Worm (Caenorhabditis elegans) whole organism, L4 larva: ENCODE results near the gene W03G11.3.

Source experiments
- Y105C5A.15 ChIP-seq: fragments of 200-800 bp; sonication (Bioruptor generic); IDR thresholded peaks from 2 replicates; pipeline ENCODE4 v1.3.6; 2022; ENCODE audit warnings: missing genetic modification characterization, missing compliant biosample characterization
- Y5F2A.4 ChIP-seq: fragments of 200-800 bp; sonication (Bioruptor generic); optimal IDR thresholded peaks from 2 replicates; lab custom pipeline; 2018; ENCODE audit warnings: mild to moderate bottlenecking, missing genetic modification characterization, missing compliant biosample characterization
- Y75B8A.6 ChIP-seq: fragments of 200-800 bp; sonication (Bioruptor generic); IDR thresholded peaks from 2 replicates; pipeline ENCODE4 v1.3.6; 2022; ENCODE audit warnings: missing genetic modification reagents, missing genetic modification characterization, missing compliant biosample characterization
- aha-1 ChIP-seq: fragments of 150-350 bp; peaks from one replicate; lab custom pipeline; 2014; ENCODE audit warnings: missing biosample characterization, missing genetic modification characterization
- ama-1 ChIP-seq: fragments of 150-350 bp; optimal IDR thresholded peaks from 2 replicates; lab custom pipeline; 2014; ENCODE audit warnings: inconsistent platforms, mixed read lengths
- arid-1 ChIP-seq: fragments of 200-800 bp; sonication (Bioruptor generic); conservative IDR thresholded peaks from 2 replicates; pipeline ENCODE4 v1.3.6; 2022; ENCODE audit warnings: missing genetic modification reagents, missing genetic modification characterization, missing compliant biosample characterization
- daf-19 ChIP-seq: fragments of 200-800 bp; sonication (Bioruptor generic); conservative IDR thresholded peaks from 2 replicates; pipeline ENCODE4 v1.3.6; 2022; ENCODE audit warnings: missing genetic modification characterization, missing compliant biosample characterization
- daf-8 ChIP-seq: fragments of 200-800 bp; sonication (Bioruptor generic); IDR thresholded peaks from 2 replicates; pipeline ENCODE4 v1.3.6; 2022; ENCODE audit warnings: missing genetic modification characterization, missing compliant biosample characterization
- fkh-10 ChIP-seq: fragments of 150-350 bp; optimal IDR thresholded peaks from 2 replicates; lab custom pipeline; 2014; ENCODE audit warnings: missing biosample characterization, missing genetic modification reagents, missing genetic modification characterization
- fos-1 ChIP-seq: fragments of 150-350 bp; optimal IDR thresholded peaks from 2 replicates; lab custom pipeline; 2014; ENCODE audit warnings: missing biosample characterization, missing genetic modification characterization
- hlh-11 ChIP-seq: fragments of 200-800 bp; sonication (Bioruptor generic); optimal IDR thresholded peaks from 2 replicates; lab custom pipeline; 2018; ENCODE audit warnings: mild to moderate bottlenecking, missing genetic modification characterization, missing compliant biosample characterization
- lim-7 ChIP-seq: fragments of 200-800 bp; sonication (Bioruptor generic); IDR thresholded peaks from 2 replicates; pipeline ENCODE4 v1.3.6; 2022; ENCODE audit warnings: missing genetic modification characterization, missing compliant biosample characterization
- lin-15B ChIP-seq: fragments of 150-350 bp; sonication (generic microtip); optimal IDR thresholded peaks from 3 replicates; lab custom pipeline; 2014; ENCODE audit warnings: missing biosample characterization, missing genetic modification characterization
- lsy-2 ChIP-seq, 2 experiments: fragments of 150-350 bp in 1 of 2; sonication (generic microtip) in 1 of 2; optimal IDR thresholded peaks; 2 replicates each; lab custom pipeline; 2014 to 2017; ENCODE audit warnings: missing biosample characterization in 2 of 2, missing genetic modification characterization in 2 of 2
- madf-9 ChIP-seq: fragments of 200-800 bp; sonication (Bioruptor generic); conservative IDR thresholded peaks from 2 replicates; pipeline ENCODE4 v1.3.6; 2022; ENCODE audit warnings: missing genetic modification reagents, missing genetic modification characterization, missing compliant biosample characterization
- mdl-1 ChIP-seq, 2 experiments: fragments of 150-350 bp in 1 of 2; sonication (generic microtip) in 1 of 2; optimal IDR thresholded peaks; 2 replicates each; lab custom pipeline; 2014 to 2017; ENCODE audit warnings: missing biosample characterization in 2 of 2, missing genetic modification characterization in 2 of 2
- mep-1 ChIP-seq: fragments of 150-350 bp; sonication (generic microtip); optimal IDR thresholded peaks from 3 replicates; lab custom pipeline; 2014; ENCODE audit warnings: missing biosample characterization, missing genetic modification characterization
- mxl-2 ChIP-seq: fragments of 200-800 bp; sonication (Bioruptor generic); conservative IDR thresholded peaks from 2 replicates; pipeline ENCODE4 v1.3.6; 2022; ENCODE audit warnings: missing genetic modification reagents, missing genetic modification characterization, missing compliant biosample characterization
- nhr-237 ChIP-seq: sonication (generic microtip); optimal IDR thresholded peaks from 2 replicates; lab custom pipeline; 2017; ENCODE audit warnings: missing biosample characterization, missing genetic modification characterization
- nhr-48 ChIP-seq: sonication (generic microtip); optimal IDR thresholded peaks from 2 replicates; lab custom pipeline; 2016; ENCODE audit warnings: mild to moderate bottlenecking, missing genetic modification characterization, missing compliant biosample characterization
- pha-4 ChIP-seq, 2 experiments: fragments of 150-350 bp in 1 of 2; fragments of 200-800 bp in 1 of 2; sonication (Bioruptor generic) in 1 of 2; IDR thresholded peaks in 1 of 2; optimal IDR thresholded peaks in 1 of 2; 2 replicates each; pipeline versions ENCODE4 v1.3.6 to Lab custom; 2014 to 2022; ENCODE audit warnings: missing genetic modification characterization in 2 of 2, missing genetic modification reagents in 2 of 2, missing biosample characterization in 1 of 2, missing compliant biosample characterization in 1 of 2
- pqm-1 ChIP-seq: sonication (generic microtip); optimal IDR thresholded peaks from 2 replicates; lab custom pipeline; 2017; ENCODE audit warnings: missing biosample characterization, missing genetic modification characterization
- set-16 ChIP-seq: fragments of 200-800 bp; sonication (Bioruptor generic); IDR thresholded peaks from 2 replicates; pipeline ENCODE4 v1.3.6; 2022; ENCODE audit warnings: missing genetic modification reagents, missing genetic modification characterization, missing compliant biosample characterization
- skn-1 ChIP-seq: fragments of 150-350 bp; optimal IDR thresholded peaks from 2 replicates; lab custom pipeline; 2014; ENCODE audit warnings: missing biosample characterization, missing genetic modification characterization
- unc-39 ChIP-seq: sonication (generic microtip); optimal IDR thresholded peaks from 2 replicates; lab custom pipeline; 2017; ENCODE audit warnings: missing biosample characterization, missing genetic modification characterization
- unc-62 ChIP-seq, 3 experiments: fragments of 150-350 bp in 1 of 3; sonication (generic microtip); optimal IDR thresholded peaks in 2 of 3; peaks in 1 of 3; 1 replicate in 1 of 3; 2 replicates in 2 of 3; lab custom pipeline; 2014 to 2017; ENCODE audit warnings: missing biosample characterization in 3 of 3, missing genetic modification characterization in 3 of 3, missing genetic modification reagents in 3 of 3, missing genotype in 1 of 3
- ztf-7 ChIP-seq: fragments of 150-350 bp; optimal IDR thresholded peaks from 2 replicates; lab custom pipeline; 2014; ENCODE audit warnings: missing biosample characterization, missing genetic modification characterization

W03G11.3 gene

ce11 chrX:12106004-12106403 is 2.4 kb upstream of the W03G11.3 start (continued):
- TF ChIP-seq lsy-2 (tag; optimal IDR thresholded peaks at IDR 0.05; lab: Kevin White, UChicago) (peak in 1 of 2 experiments; percentile 13), madf-9 (GFP tag; lab: Robert Waterston, UW) (peak; percentile 85), mdl-1 (tag; optimal IDR thresholded peaks at IDR 0.05; lab: Kevin White, UChicago) (peak; percentile 27 to 63)

DNA sequence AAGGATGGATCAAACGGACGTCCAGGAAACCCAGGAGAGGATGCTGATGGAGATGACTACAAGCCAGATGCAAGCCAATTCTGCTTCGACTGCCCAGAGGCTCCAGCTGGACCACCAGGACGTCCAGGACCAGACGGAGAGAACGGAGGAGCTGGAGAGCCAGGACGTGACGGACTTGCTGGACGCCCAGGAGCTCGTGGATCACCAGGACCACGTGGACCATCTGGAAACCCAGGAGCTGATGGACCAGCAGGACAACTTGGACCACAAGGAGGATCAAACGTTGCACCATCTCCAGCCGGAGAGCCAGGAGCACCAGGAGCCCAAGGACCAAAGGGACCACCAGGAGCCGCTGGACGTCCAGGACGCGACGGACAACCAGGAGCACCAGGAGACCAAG is 1.8 kb upstream of the W03G11.3 start:
- TF ChIP-seq pha-4 (GFP tag; IDR thresholded peaks at IDR 0.05; lab: Robert Waterston, UW) = no peak
- TF ChIP-seq pha-4 (tag; optimal IDR thresholded peaks at IDR 0.05; lab: Kevin White, UChicago) = no peak
- peak; percentile 95 for TF ChIP-seq set-16 (GFP tag; lab: Robert Waterston, UW)

ce11 chrX:12104630-12105029 is 1.0 kb upstream of the W03G11.3 start, which contains the start of gene col-181:
Gene col-181, plus strand, starts transcription at chrX:12104930.
- TF ChIP-seq daf-19 = no peak
- TF ChIP-seq aha-1 (tag; lab: Kevin White, UChicago) = peak; percentile 89
- peak; percentile 61 for TF ChIP-seq hlh-11 (tag; lab: Kevin White, UChicago)
- TF ChIP-seq Y105C5A.15 (GFP tag; lab: Robert Waterston, UW) = no peak
- TF ChIP-seq fos-1 = no peak
- no peak for TF ChIP-seq arid-1 (GFP tag; lab: Robert Waterston, UW)
- peak; percentile 21 for TF ChIP-seq nhr-48 (tag; lab: Kevin White, UChicago)
- no peak for TF ChIP-seq set-16 (GFP tag; lab: Robert Waterston, UW)

ce11 chrX:12097995-12098394 is 5.6 kb downstream of the W03G11.3 start:
- TF ChIP-seq aha-1 (tag; lab: Kevin White, UChicago) (peak; percentile 90), unc-62 (GFP tag; optimal IDR thresholded peaks at IDR 0.05 in 1 of 2; lab: Kevin White, UChicago) (peak in 1 of 2 experiments; percentile 15), unc-62 (tag; optimal IDR thresholded peaks at IDR 0.05; lab: Kevin White, UChicago) (no peak), skn-1 (no peak), lin-15B (tag; lab: Kevin White, UChicago) (no peak), lsy-2 (tag; optimal IDR thresholded peaks at IDR 0.05; lab: Kevin White, UChicago) (no peak), nhr-237 (tag; lab: Kevin White, UChicago) (no peak), unc-39 (no peak), mep-1 (no peak), ama-1 (no peak), mxl-2 (GFP tag; lab: Robert Waterston, UW) (no peak), Y75B8A.6 (no peak), fkh-10 (no peak), pqm-1 (no peak)
- TF ChIP-seq, all 104 proteins: peak for 2

ce11 chrX:12095200-12095599 is 8.4 kb downstream of the W03G11.3 start:
- TF ChIP-seq unc-62 (GFP tag; optimal IDR thresholded peaks at IDR 0.05 in 1 of 2; lab: Kevin White, UChicago) (peak in 1 of 2 experiments; percentile 94), unc-62 (tag; optimal IDR thresholded peaks at IDR 0.05; lab: Kevin White, UChicago) (no peak), daf-19 (no peak), lim-7 (no peak), fkh-10 (no peak), ztf-7 (tag; lab: Kevin White, UChicago) (no peak)

- TF ChIP-seq daf-8 (GFP tag; lab: Robert Waterston, UW) (no peak), unc-62 (GFP tag; optimal IDR thresholded peaks at IDR 0.05 in 1 of 2; lab: Kevin White, UChicago) (peak in 1 of 2 experiments; percentile 93), unc-62 (tag; optimal IDR thresholded peaks at IDR 0.05; lab: Kevin White, UChicago) (no peak), Y105C5A.15 (GFP tag; lab: Robert Waterston, UW) (no peak)
These were observed 9.6 kb downstream of the W03G11.3 start for ce11 chrX:12093992-12094391.

DNA sequence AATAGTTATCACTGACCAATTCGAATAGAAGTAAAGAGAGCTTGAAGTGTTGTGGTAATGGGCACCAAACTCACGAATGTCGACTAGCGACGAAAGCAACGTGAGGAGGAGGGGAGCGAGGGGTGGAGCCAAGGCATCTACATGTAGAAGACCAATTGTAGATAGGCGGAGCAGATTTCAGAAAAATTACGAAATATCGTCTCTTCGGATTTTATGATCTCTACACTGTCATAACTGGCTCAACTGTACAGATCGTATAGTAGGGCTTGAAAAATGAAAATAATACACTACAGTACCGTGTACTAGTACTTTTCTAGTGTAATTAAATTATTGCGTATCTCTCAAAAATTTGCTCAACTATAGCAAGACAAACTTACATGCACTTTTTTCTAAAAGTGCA is 10.6 kb downstream of the W03G11.3 start, which contains the start of gene W03G11.4:
TSS of gene W03G11.4 (minus strand) at position 101 of the 400 bp plus-strand sequence.
- peak in 1 of 2 experiments; percentile 83 for TF ChIP-seq unc-62 (GFP tag; optimal IDR thresholded peaks at IDR 0.05 in 1 of 2; lab: Kevin White, UChicago)
- no peak for TF ChIP-seq unc-62 (tag; optimal IDR thresholded peaks at IDR 0.05; lab: Kevin White, UChicago)
- no peak for TF ChIP-seq Y5F2A.4 (GFP tag; lab: Kevin White, UChicago)
